Worm (Caenorhabditis elegans): ENCODE results near the gene C44B12.3.

- TF ChIP-seq efl-1 (GFP tag; optimal IDR thresholded peaks at IDR 0.05) (no peak), ceh-79 (tag; optimal IDR thresholded peaks at IDR 0.05) (no peak), somi-1 (GFP tag; optimal IDR thresholded peaks at IDR 0.05) (no peak), T26A5.8 (tag; optimal IDR thresholded peaks at IDR 0.05) (no peak), ztf-6 (GFP tag; IDR thresholded peaks at IDR 0.05) (no peak), pha-4 (tag; optimal IDR thresholded peaks at IDR 0.05) (no peak)
Observed at ce11 chrIV:1136658-1137057, 32.1 kb downstream of the C44B12.3 start, which contains the start of gene C44B12.6.

Measured in whole organism, young adult.